Worm (Caenorhabditis elegans) whole organism, early embryonic: ENCODE results near the gene erh-1.

ENCODE experiments used
- aly-1 ChIP-seq: sonication (generic microtip); optimal IDR thresholded peaks from 2 replicates; lab custom pipeline; 2016; ENCODE audit warnings: missing genetic modification characterization, missing compliant biosample characterization
- ama-1 ChIP-seq: fragments of 150-350 bp; optimal IDR thresholded peaks from 2 replicates; lab custom pipeline; 2014
- flt-1 ChIP-seq: fragments of 200-800 bp; sonication (Bioruptor generic); IDR thresholded peaks from 2 replicates; pipeline ENCODE4 v1.3.6; 2022; ENCODE audit warnings: missing genetic modification characterization, missing compliant biosample characterization
- pes-1 ChIP-seq: fragments of 200-800 bp; sonication (Bioruptor generic); IDR thresholded peaks from 2 replicates; pipeline ENCODE4 v1.3.6; 2022; ENCODE audit warnings: missing genetic modification reagents, missing genetic modification characterization, missing compliant biosample characterization
- scrt-1 ChIP-seq: fragments of 200-800 bp; sonication (Bioruptor generic); IDR thresholded peaks from 2 replicates; pipeline ENCODE4 v1.3.6; 2022; ENCODE audit warnings: missing genetic modification characterization, missing compliant biosample characterization
- sea-1 ChIP-seq: fragments of 200-800 bp; sonication (Bioruptor generic); conservative IDR thresholded peaks from 2 replicates; pipeline ENCODE4 v1.3.6; 2022; ENCODE audit warnings: missing genetic modification characterization, missing compliant biosample characterization
- tbx-37 ChIP-seq: fragments of 200-800 bp; sonication (Bioruptor generic); conservative IDR thresholded peaks from 2 replicates; pipeline ENCODE4 v1.3.6; 2022; ENCODE audit warnings: missing genetic modification reagents, missing genetic modification characterization, missing compliant biosample characterization
- tra-4 ChIP-seq: sonication (generic microtip); optimal IDR thresholded peaks from 2 replicates; lab custom pipeline; 2017; ENCODE audit warnings: missing genetic modification characterization, missing compliant biosample characterization

DNA sequence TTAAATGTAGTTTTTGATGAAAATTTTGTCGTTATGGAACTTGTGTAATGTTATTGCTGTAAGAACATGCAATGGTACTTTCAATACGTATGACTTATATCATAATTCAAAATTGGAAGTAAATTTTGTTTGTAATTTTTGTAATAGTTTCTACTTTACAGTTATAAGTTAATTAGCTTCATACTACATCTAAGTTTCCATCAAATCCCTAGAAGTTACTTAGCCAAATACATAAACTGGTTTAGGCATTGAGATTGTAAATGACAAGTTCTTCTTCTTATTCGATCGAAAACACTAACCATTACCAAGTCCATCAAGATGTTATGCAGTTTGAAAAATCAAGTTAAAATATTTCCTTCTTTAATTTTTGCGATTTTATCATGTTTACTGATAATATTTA lies 29.2 kb downstream of the erh-1 start, which contains the start of gene F32G8.2:
- TF ChIP-seq pes-1: no peak
- TF ChIP-seq tra-4 (tag; lab: Kevin White, UChicago): no peak
- TF ChIP-seq flt-1 (GFP tag; lab: Robert Waterston, UW): no peak
- TF ChIP-seq tbx-37 (GFP tag; lab: Robert Waterston, UW): no peak
- no peak for TF ChIP-seq ama-1
- no peak for TF ChIP-seq sea-1 (GFP tag; lab: Robert Waterston, UW)
- TF ChIP-seq scrt-1 (GFP tag; lab: Robert Waterston, UW): no peak
- no peak for TF ChIP-seq aly-1 (tag; lab: Kevin White, UChicago)
